Fruit fly (Drosophila melanogaster): ENCODE measurements around the gene CG12229.
A peak's percentile ranks its signal among the peaks of the same experiment; 100 is the strongest.

Gene CG12229

DNA sequence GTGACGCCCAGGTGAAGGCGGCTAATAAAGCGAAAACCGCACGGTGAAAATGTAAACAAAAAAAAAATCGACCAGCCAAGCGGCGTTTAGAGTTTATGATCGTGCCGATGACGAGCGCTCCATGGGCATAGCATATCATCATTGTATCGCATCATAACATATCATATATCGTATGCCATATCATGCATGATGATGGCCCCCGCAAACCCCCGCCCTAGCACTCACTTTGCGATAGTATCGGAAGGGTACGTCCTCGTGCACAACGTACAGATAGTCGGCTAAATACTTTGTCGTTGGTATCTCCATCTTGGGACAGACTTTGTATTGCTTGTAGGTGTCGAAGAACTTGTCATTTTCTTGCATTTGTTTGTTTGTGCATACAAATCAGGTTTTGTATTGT, 33.0 kb downstream of the CG12229 start (continued):
- TF ChIP-seq maf-S (GFP tag; optimal IDR thresholded peaks at IDR 0.05) (no peak), lab (GFP tag; optimal IDR thresholded peaks at IDR 0.05) (no peak), BEAF-32 (GFP tag; optimal IDR thresholded peaks at IDR 0.05) (peak; percentile 35), chinmo (GFP tag; IDR thresholded peaks at IDR 0.05; ENCODE audit: partially characterized antibody) (0 out of 4 replicates have a peak, but pooled peaks have one; percentile 47), Atf3 (GFP tag; optimal IDR thresholded peaks at IDR 0.05) (no peak), Hr51 (GFP tag; optimal IDR thresholded peaks at IDR 0.05) (no peak), PHDP (tag; optimal IDR thresholded peaks at IDR 0.05) (no peak), CG34422 (GFP tag; IDR thresholded peaks at IDR 0.05) (no peak), Scr (GFP tag; IDR thresholded peaks at IDR 0.05; ENCODE audit: partially characterized antibody) (peak; percentile 54), stc (GFP tag; IDR thresholded peaks at IDR 0.05) (no peak), Bgb (GFP tag; IDR thresholded peaks at IDR 0.05; ENCODE audit: partially characterized antibody) (no peak), hb (GFP tag; IDR thresholded peaks at IDR 0.05; ENCODE audit: partially characterized antibody) (0 out of 3 replicates have a peak, but pooled peaks have one; percentile 48), HLH4C (GFP tag; IDR thresholded peaks at IDR 0.05; ENCODE audit: partially characterized antibody) (peak; percentile 33; the same call in 1 of the 3 replicates), CG13287 (GFP tag; IDR thresholded peaks at IDR 0.05; ENCODE audit: partially characterized antibody) (peak; percentile 37; the same call in 1 of the 2 replicates), CG18262 (tag; optimal IDR thresholded peaks at IDR 0.05) (no peak), D (optimal IDR thresholded peaks at IDR 0.05) (no peak), D (GFP tag; optimal IDR thresholded peaks at IDR 0.05) (no peak), CG2199 (GFP tag; IDR thresholded peaks at IDR 0.05) (0 out of 3 replicates have a peak, but pooled peaks have one; percentile 44), Dll (GFP tag; IDR thresholded peaks at IDR 0.05; ENCODE audit: partially characterized antibody) (peak; percentile 54; the same call in 1 of the 4 replicates)

dm6 chr3L:17402399-17402798, 33.8 kb downstream of the CG12229 start:
- TF ChIP-seq otp (GFP tag; IDR thresholded peaks at IDR 0.05) (no peak), dimm (GFP tag; IDR thresholded peaks at IDR 0.05) (0 out of 2 replicates have a peak, but pooled peaks have one; percentile 12), CG8388 (GFP tag; optimal IDR thresholded peaks at IDR 0.05) (peak; percentile 65), Ets65A (GFP tag) (peak; percentile 91), B-H1 (GFP tag; IDR thresholded peaks at IDR 0.05) (no peak)

DNA sequence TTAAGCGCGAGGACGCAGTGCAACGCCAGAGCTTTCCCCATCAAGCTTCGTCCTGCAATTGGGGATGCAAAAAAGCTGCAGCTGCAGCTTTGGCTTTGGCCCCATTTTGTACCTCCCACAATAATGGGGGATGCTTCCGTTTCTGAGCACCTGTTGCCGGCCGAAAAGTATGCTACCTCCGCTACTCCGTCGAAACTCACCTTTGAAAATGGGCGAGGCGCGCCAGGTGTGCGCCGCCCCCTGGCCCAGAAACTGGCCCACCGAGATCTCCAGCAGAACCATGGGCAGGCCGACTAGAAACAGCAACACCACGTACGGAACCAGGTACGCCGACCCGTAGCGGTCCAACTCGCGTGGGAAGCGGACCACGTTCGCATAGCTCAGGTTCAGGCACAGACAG, 34.8 kb downstream of the CG12229 start:
- TF ChIP-seq jigr1 (GFP tag; IDR thresholded peaks at IDR 0.05) (no peak), pnt (GFP tag; optimal IDR thresholded peaks at IDR 0.05) (no peak), CG10462 (GFP tag; optimal IDR thresholded peaks at IDR 0.05) (no peak), CG15073 (GFP tag; optimal IDR thresholded peaks at IDR 0.05) (no peak), kni (GFP tag; optimal IDR thresholded peaks at IDR 0.05) (no peak), CG18011 (GFP tag; optimal IDR thresholded peaks at IDR 0.05) (no peak), Lhr (GFP tag; optimal IDR thresholded peaks at IDR 0.05) (no peak), scrt (GFP tag; optimal IDR thresholded peaks at IDR 0.05) (no peak), CG1647 (GFP tag; optimal IDR thresholded peaks at IDR 0.05) (no peak), salm (tag; optimal IDR thresholded peaks at IDR 0.05) (no peak), CG15514 (GFP tag; optimal IDR thresholded peaks at IDR 0.05) (no peak), ab (GFP tag; optimal IDR thresholded peaks at IDR 0.05) (no peak), dmrt99B (tag; optimal IDR thresholded peaks at IDR 0.05) (no peak), ato (GFP tag; IDR thresholded peaks at IDR 0.05; ENCODE audit: partially characterized antibody) (no peak), h (optimal IDR thresholded peaks at IDR 0.05) (no peak), disco-r (GFP tag; optimal IDR thresholded peaks at IDR 0.05) (no peak), Awh (GFP tag; IDR thresholded peaks at IDR 0.05) (no peak), chinmo (GFP tag; IDR thresholded peaks at IDR 0.05; ENCODE audit: partially characterized antibody) (0 out of 4 replicates have a peak, but pooled peaks have one; percentile 25), Doc2 (GFP tag; IDR thresholded peaks at IDR 0.05) (no peak), crol (GFP tag; IDR thresholded peaks at IDR 0.05) (peak; percentile 34; the same call in 1 of the 2 replicates), CG17829 (tag; optimal IDR thresholded peaks at IDR 0.05) (no peak), CG11456 (GFP tag; IDR thresholded peaks at IDR 0.05) (0 out of 3 replicates have a peak, but pooled peaks have one; percentile 3), Ets65A (GFP tag) (peak; percentile 83), CG31224 (GFP tag; IDR thresholded peaks at IDR 0.05) (no peak), crc (GFP tag; optimal IDR thresholded peaks at IDR 0.05) (no peak), CG18262 (tag; optimal IDR thresholded peaks at IDR 0.05) (no peak), Kr (GFP tag; optimal IDR thresholded peaks at IDR 0.05) (no peak)
